Worm (Caenorhabditis elegans) whole organism, late embryonic: ENCODE data around the gene col-164.

Experiments used
- C38D4.7 ChIP-seq: fragments of 200-800 bp; sonication (Bioruptor generic); optimal IDR thresholded peaks from 2 replicates; lab custom pipeline; 2018; ENCODE audit warnings: mild to moderate bottlenecking, missing genetic modification characterization, moderate library complexity, missing compliant biosample characterization
- Y22D7AL.16 ChIP-seq: sonication (generic microtip); optimal IDR thresholded peaks from 2 replicates; lab custom pipeline; 2016; ENCODE audit warnings: missing genetic modification characterization, missing compliant biosample characterization
- ceh-18 ChIP-seq: sonication (generic microtip); optimal IDR thresholded peaks from 2 replicates; lab custom pipeline; 2016; ENCODE audit warnings: missing genetic modification characterization, missing compliant biosample characterization
- ceh-30 ChIP-seq: fragments of 150-350 bp; optimal IDR thresholded peaks from 2 replicates; lab custom pipeline; 2014; ENCODE audit warnings: missing biosample characterization, missing genetic modification characterization
- che-1 ChIP-seq: sonication (generic microtip); optimal IDR thresholded peaks from 2 replicates; lab custom pipeline; 2016; ENCODE audit warnings: mild to moderate bottlenecking, missing genetic modification characterization, missing compliant biosample characterization
- elt-4 ChIP-seq: sonication (generic microtip); optimal IDR thresholded peaks from 2 replicates; lab custom pipeline; 2016; ENCODE audit warnings: missing genetic modification characterization, missing compliant biosample characterization
- eyg-1 ChIP-seq: sonication (generic microtip); optimal IDR thresholded peaks from 2 replicates; lab custom pipeline; 2016; ENCODE audit warnings: missing genotype, missing genetic modification characterization, missing compliant biosample characterization
- lim-6 ChIP-seq: sonication (generic microtip); optimal IDR thresholded peaks from 2 replicates; lab custom pipeline; 2016; ENCODE audit warnings: missing genetic modification characterization, missing compliant biosample characterization
- pha-4 ChIP-seq: fragments of 150-350 bp; optimal IDR thresholded peaks from 2 replicates; lab custom pipeline; 2018; ENCODE audit warnings: missing biosample characterization, missing genetic modification reagents, missing genetic modification characterization
- ref-2 ChIP-seq: sonication (generic microtip); optimal IDR thresholded peaks from 2 replicates; lab custom pipeline; 2016; ENCODE audit warnings: missing genetic modification characterization, missing compliant biosample characterization
- sox-2 ChIP-seq: fragments of 200-800 bp; sonication (Bioruptor generic); IDR thresholded peaks from 2 replicates; pipeline ENCODE4 v1.3.6; 2022; ENCODE audit warnings: missing genetic modification reagents, missing genetic modification characterization, missing compliant biosample characterization
- sox-4 ChIP-seq: sonication (generic microtip); optimal IDR thresholded peaks from 2 replicates; lab custom pipeline; 2017; ENCODE audit warnings: mild to moderate bottlenecking, missing genetic modification characterization, inconsistent platforms, missing compliant biosample characterization

DNA sequence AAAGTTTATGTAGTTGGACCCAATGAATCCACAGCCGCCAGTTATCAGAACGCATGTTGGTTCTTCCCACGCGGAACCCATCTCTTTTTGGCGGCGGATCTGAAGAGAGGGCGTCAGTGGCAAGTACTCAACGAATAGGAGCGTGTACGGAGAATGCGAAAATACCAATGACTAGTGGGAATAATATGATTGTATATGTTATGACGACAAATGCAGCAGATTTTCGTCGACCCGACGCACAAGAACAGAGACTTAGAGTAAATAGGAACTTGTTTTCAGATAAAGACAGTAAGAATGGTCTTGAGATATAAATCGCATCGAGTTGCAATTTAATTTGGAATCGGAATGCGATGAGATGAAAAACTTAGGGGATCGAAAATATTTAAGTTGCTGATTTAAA is 19.7 kb downstream of the col-164 start, which contains the start of gene bus-5:
- TF ChIP-seq che-1 (tag; lab: Kevin White, UChicago): no peak
- TF ChIP-seq lim-6 (tag; lab: Kevin White, UChicago): no peak
- TF ChIP-seq ceh-18: no peak
- no peak for TF ChIP-seq ceh-30 (tag; lab: Kevin White, UChicago)
- no peak for TF ChIP-seq sox-4
- TF ChIP-seq pha-4 (tag; lab: Kevin White, UChicago): no peak
- TF ChIP-seq sox-2: no peak
- TF ChIP-seq Y22D7AL.16 (tag; lab: Kevin White, UChicago): no peak
- TF ChIP-seq C38D4.7 (GFP tag; lab: Kevin White, UChicago): no peak
- no peak for TF ChIP-seq elt-4 (tag; lab: Kevin White, UChicago)
- no peak for TF ChIP-seq ref-2
- TF ChIP-seq eyg-1 (tag; lab: Kevin White, UChicago): no peak
